Worm (Caenorhabditis elegans) whole organism, L2 larva: ENCODE results near the gene Y73F8A.5.
A peak's percentile ranks its signal among the peaks of the same experiment; 100 is the strongest.
"Not testable (repeated sequence)": the region's sequence is repeated elsewhere in the genome, so short reads cannot be mapped to it uniquely, and the experiment has no call there.

ENCODE experiments used
- C34F6.9 ChIP-seq: fragments of 150-350 bp; optimal IDR thresholded peaks from 2 replicates; lab custom pipeline; 2014; ENCODE audit warnings: missing biosample characterization, missing genetic modification characterization
- F13H6.1 ChIP-seq: sonication (generic microtip); optimal IDR thresholded peaks from 2 replicates; lab custom pipeline; 2016; ENCODE audit warnings: missing genetic modification characterization, missing compliant biosample characterization
- aly-2 ChIP-seq: fragments of 150-350 bp; optimal IDR thresholded peaks from 2 replicates; lab custom pipeline; 2014; ENCODE audit warnings: missing biosample characterization, missing genetic modification characterization
- ama-1 ChIP-seq: fragments of 150-350 bp; optimal IDR thresholded peaks from 2 replicates; lab custom pipeline; 2018; ENCODE audit warnings: inconsistent platforms
- ceh-16 ChIP-seq: fragments of 150-350 bp; optimal IDR thresholded peaks from 2 replicates; lab custom pipeline; 2014; ENCODE audit warnings: missing biosample characterization, missing genetic modification characterization
- egl-27 ChIP-seq: sonication (generic microtip); optimal IDR thresholded peaks from 3 replicates; lab custom pipeline; 2017; ENCODE audit warnings: missing biosample characterization, missing genetic modification reagents, missing genetic modification characterization
- elt-3 ChIP-seq: sonication (generic microtip); optimal IDR thresholded peaks from 2 replicates; lab custom pipeline; 2017; ENCODE audit warnings: missing biosample characterization, missing genetic modification characterization
- fos-1 ChIP-seq: fragments of 150-350 bp; optimal IDR thresholded peaks from 2 replicates; lab custom pipeline; 2014; ENCODE audit warnings: missing biosample characterization, missing genetic modification characterization
- mbf-1 ChIP-seq: sonication (generic microtip); optimal IDR thresholded peaks from 2 replicates; lab custom pipeline; 2017; ENCODE audit warnings: missing biosample characterization, missing genetic modification characterization
- mdl-1 ChIP-seq, 2 experiments: fragments of 150-350 bp in 1 of 2; sonication (generic microtip) in 1 of 2; optimal IDR thresholded peaks; 2 replicates each; lab custom pipeline; 2017; ENCODE audit warnings: missing biosample characterization in 2 of 2, missing genetic modification characterization in 2 of 2
- nhr-10 ChIP-seq: sonication (generic microtip); optimal IDR thresholded peaks from 2 replicates; lab custom pipeline; 2017; ENCODE audit warnings: missing biosample characterization, missing genetic modification characterization
- nhr-129 ChIP-seq: fragments of 150-350 bp; optimal IDR thresholded peaks from 2 replicates; lab custom pipeline; 2014; ENCODE audit warnings: missing biosample characterization, missing genetic modification characterization
- sem-4 ChIP-seq: fragments of 150-350 bp; optimal IDR thresholded peaks from 2 replicates; lab custom pipeline; 2014; ENCODE audit warnings: missing biosample characterization, missing genetic modification reagents, missing genetic modification characterization
- skn-1 ChIP-seq: sonication (generic microtip); optimal IDR thresholded peaks from 2 replicates; lab custom pipeline; 2017; ENCODE audit warnings: missing biosample characterization, missing genetic modification characterization
- unc-55 ChIP-seq: fragments of 150-350 bp; sonication (generic microtip); optimal IDR thresholded peaks from 3 replicates; lab custom pipeline; 2014; ENCODE audit warnings: missing biosample characterization, missing genetic modification reagents, missing genetic modification characterization
- unc-62 ChIP-seq: fragments of 150-350 bp; optimal IDR thresholded peaks from 2 replicates; lab custom pipeline; 2014; ENCODE audit warnings: missing biosample characterization, missing genetic modification reagents, missing genetic modification characterization
- zag-1 ChIP-seq: fragments of 150-350 bp; optimal IDR thresholded peaks from 2 replicates; lab custom pipeline; 2014; ENCODE audit warnings: missing biosample characterization, missing genetic modification characterization
- ztf-4 ChIP-seq: fragments of 150-350 bp; optimal IDR thresholded peaks from 2 replicates; lab custom pipeline; 2014; ENCODE audit warnings: missing biosample characterization, missing genetic modification characterization

Gene Y73F8A.5

DNA sequence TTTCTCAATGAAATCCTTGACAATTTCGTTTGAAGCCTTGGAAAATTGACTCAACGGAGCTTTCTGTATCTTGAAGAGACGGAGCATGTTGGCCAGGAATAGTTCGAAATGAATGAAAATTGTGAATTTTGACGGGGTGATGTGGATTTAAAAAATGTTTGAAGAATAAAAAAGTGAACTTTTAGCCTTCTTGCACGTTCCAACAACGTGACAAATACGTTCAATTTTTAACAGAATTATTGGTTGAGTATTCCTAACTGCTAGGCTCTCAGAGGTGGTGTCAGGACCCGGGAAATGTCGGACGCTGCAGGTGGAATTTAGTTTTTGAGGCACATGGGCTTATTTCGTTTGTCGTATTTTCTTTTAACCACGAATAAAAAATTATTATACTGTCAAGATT is 51.9 kb downstream of the Y73F8A.5 start, which contains the start of gene Y73F8A.12:
Gene Y73F8A.12 (minus strand): TSS at position 101 of the 400 bp plus-strand sequence.
- TF ChIP-seq F13H6.1 (tag; lab: Kevin White, UChicago); zag-1 (tag; lab: Kevin White, UChicago); ama-1 (lab: Kevin White, UChicago): not testable (repeated sequence)

DNA sequence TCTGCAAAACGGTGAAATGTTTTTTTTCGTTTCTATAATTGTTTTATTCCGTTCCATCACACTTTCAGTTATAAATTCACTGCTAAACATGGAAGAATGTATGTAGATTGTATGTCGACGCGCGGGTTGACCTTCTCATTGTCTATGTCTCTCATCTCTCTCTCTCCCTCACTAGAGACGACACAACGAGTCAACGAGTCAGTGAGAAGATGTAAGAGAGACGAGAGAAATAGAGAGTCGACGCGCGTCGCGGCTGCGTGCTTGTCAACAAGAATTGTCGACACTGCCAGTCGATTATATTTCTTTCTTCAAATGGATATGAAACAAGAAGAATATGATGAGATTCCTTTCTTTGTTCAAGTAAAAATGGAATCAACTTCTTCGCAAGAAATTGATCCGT is 52.3 kb downstream of the Y73F8A.5 start, which contains the start of gene Y73F8A.13:
Gene Y73F8A.13 (plus strand): TSS at position 240 of the 400 bp plus-strand sequence.
- TF ChIP-seq ztf-4 (tag; lab: Kevin White, UChicago): no peak
- peak; percentile 19 for TF ChIP-seq C34F6.9
- TF ChIP-seq, all 48 proteins: peak for 1

DNA sequence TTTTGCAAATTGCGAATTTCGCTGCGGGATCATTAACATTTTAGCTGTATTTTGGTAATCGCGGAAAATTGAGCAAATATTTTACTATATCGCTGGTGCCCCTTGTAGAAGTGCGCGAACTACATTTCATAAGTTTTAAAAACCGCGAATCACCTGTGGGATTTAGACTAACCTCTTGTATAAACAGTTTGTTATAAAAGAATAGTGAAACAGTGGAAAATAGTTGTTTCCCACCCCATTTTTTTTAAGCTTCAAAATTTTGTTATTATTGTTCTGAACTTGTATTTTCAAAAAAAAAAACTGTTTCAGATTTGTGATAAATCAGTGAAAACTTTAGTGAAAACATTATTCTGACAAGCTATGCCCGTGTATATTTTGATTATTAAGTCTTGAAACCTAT is 55.8 kb downstream of the Y73F8A.5 start:
- no peak for TF ChIP-seq ceh-16 (tag; lab: Kevin White, UChicago)
- no peak for TF ChIP-seq elt-3 (tag; lab: Kevin White, UChicago)
- no peak for TF ChIP-seq F13H6.1 (tag; lab: Kevin White, UChicago)
- TF ChIP-seq aly-2: no peak
- TF ChIP-seq zag-1 (tag; lab: Kevin White, UChicago): no peak
- TF ChIP-seq nhr-129 (tag; lab: Kevin White, UChicago): no peak
- TF ChIP-seq mdl-1 (tag; optimal IDR thresholded peaks at IDR 0.05; lab: Kevin White, UChicago): no peak
- no peak for TF ChIP-seq unc-62 (GFP tag; lab: Kevin White, UChicago)
- no peak for TF ChIP-seq sem-4 (tag; lab: Kevin White, UChicago)
- TF ChIP-seq fos-1 (tag; lab: Kevin White, UChicago): no peak
- no peak for TF ChIP-seq unc-55
- TF ChIP-seq nhr-10 (tag; lab: Kevin White, UChicago): no peak
- no peak for TF ChIP-seq egl-27
- TF ChIP-seq mbf-1 (tag; lab: Kevin White, UChicago): no peak
- TF ChIP-seq skn-1 (tag; lab: Kevin White, UChicago): no peak
